Fruit fly (Drosophila melanogaster): ENCODE measurements around the gene hyd.

- TF ChIP-seq Jra (GFP tag; optimal IDR thresholded peaks at IDR 0.05) (no peak), CG9705 (GFP tag; optimal IDR thresholded peaks at IDR 0.05) (no peak)
These were observed 51.2 kb downstream of the hyd start, which contains the start of gene Dhc1 for dm6 chr3R:9674196-9674693.

Measured in whole organism, wandering third instar larva.